Fruit fly (Drosophila melanogaster) whole organism, embryonic: ENCODE results near the gene CG14357.
A peak's percentile ranks its signal among the peaks of the same experiment; 100 is the strongest.

Experiments used
- Adf1 ChIP-seq: fragments of 200-800 bp; sonication (Bioruptor generic); IDR thresholded peaks from 2 replicates; pipeline ENCODE4 v1.3.6; 2022; ENCODE audit warnings: missing biosample characterization, missing genetic modification characterization
- B-H1 ChIP-seq: fragments of 200-800 bp; sonication (Bioruptor generic); IDR thresholded peaks from 3 replicates; pipeline ENCODE4 v1.3.6; 2022; ENCODE audit warnings: missing biosample characterization, missing genetic modification characterization
- CG10147 ChIP-seq: fragments of 200-800 bp; sonication (Bioruptor generic); optimal IDR thresholded peaks from 2 replicates; lab custom pipeline; 2019; ENCODE audit warnings: missing biosample characterization, mild to moderate bottlenecking, missing genetic modification characterization, moderate library complexity
- CG10462 ChIP-seq: fragments of 200-800 bp; sonication (Bioruptor generic); optimal IDR thresholded peaks from 2 replicates; lab custom pipeline; 2016; ENCODE audit warnings: missing biosample characterization, missing genetic modification characterization
- CG11085 ChIP-seq: fragments of 200-800 bp; sonication (Bioruptor generic); IDR thresholded peaks from 2 replicates; pipeline ENCODE4 v1.3.6; 2022; ENCODE audit warnings: missing biosample characterization, missing genetic modification characterization
- CG11695 ChIP-seq: fragments of 200-800 bp; sonication (Bioruptor generic); IDR thresholded peaks from 3 replicates; pipeline ENCODE4 v1.3.6; 2022; ENCODE audit warnings: missing biosample characterization, missing genetic modification characterization
- CG11696 ChIP-seq: fragments of 200-800 bp; sonication (Bioruptor generic); IDR thresholded peaks from 2 replicates; pipeline ENCODE4 v1.3.6; 2022; ENCODE audit warnings: missing biosample characterization, missing genetic modification characterization
- CG12104 ChIP-seq: fragments of 200-800 bp; sonication (Bioruptor generic); optimal IDR thresholded peaks from 3 replicates; lab custom pipeline; 2016; ENCODE audit warnings: missing biosample characterization, missing genetic modification characterization
- CG12391 ChIP-seq: fragments of 200-800 bp; sonication (Bioruptor generic); optimal IDR thresholded peaks from 3 replicates; lab custom pipeline; 2018; ENCODE audit warnings: missing biosample characterization, mild to moderate bottlenecking, missing genetic modification characterization, moderate library complexity
- CG12659 ChIP-seq: fragments of 200-800 bp; sonication (Bioruptor generic); optimal IDR thresholded peaks from 3 replicates; lab custom pipeline; 2017; ENCODE audit warnings: mild to moderate bottlenecking, missing biosample characterization, missing genetic modification reagents, missing genetic modification characterization
- CG12769 ChIP-seq: fragments of 200-800 bp; sonication (Bioruptor generic); optimal IDR thresholded peaks from 2 replicates; lab custom pipeline; 2019; ENCODE audit warnings: missing biosample characterization, mild to moderate bottlenecking, missing genetic modification characterization, moderate library complexity
- CG13287 ChIP-seq: fragments of 200-800 bp; sonication (Bioruptor generic); IDR thresholded peaks from 2 replicates; pipeline ENCODE4 v1.3.6; 2022; ENCODE audit warnings: missing biosample characterization, missing genetic modification characterization; ENCODE audit not compliant: partially characterized antibody
- CG1602 ChIP-seq: fragments of 200-800 bp; sonication (Bioruptor generic); optimal IDR thresholded peaks from 3 replicates; lab custom pipeline; 2016; ENCODE audit warnings: missing biosample characterization, missing genetic modification characterization
- CG17186 ChIP-seq: fragments of 200-800 bp; sonication (Bioruptor generic); optimal IDR thresholded peaks from 3 replicates; lab custom pipeline; 2017; ENCODE audit warnings: missing biosample characterization, missing genetic modification reagents, missing genetic modification characterization
- CG17802 ChIP-seq: fragments of 200-800 bp; sonication (Bioruptor generic); optimal IDR thresholded peaks from 2 replicates; lab custom pipeline; 2018; ENCODE audit warnings: missing biosample characterization, mild to moderate bottlenecking, missing genetic modification characterization, moderate library complexity
- CG43689 ChIP-seq: fragments of 200-800 bp; sonication (Bioruptor generic); IDR thresholded peaks from 2 replicates; pipeline ENCODE4 v1.3.6; 2022; ENCODE audit warnings: missing biosample characterization, missing genetic modification characterization
- CG6272 ChIP-seq: fragments of 200-800 bp; sonication (Bioruptor generic); IDR thresholded peaks from 2 replicates; pipeline ENCODE4 v1.3.6; 2022; ENCODE audit warnings: missing biosample characterization, missing genetic modification characterization
- CG7745 ChIP-seq: fragments of 200-800 bp; sonication (Bioruptor generic); optimal IDR thresholded peaks from 2 replicates; lab custom pipeline; 2018; ENCODE audit warnings: missing biosample characterization, mild to moderate bottlenecking, missing genetic modification characterization, moderate library complexity
- Chrac-16 ChIP-seq: fragments of 200-800 bp; sonication (Bioruptor generic); optimal IDR thresholded peaks from 3 replicates; lab custom pipeline; 2016; ENCODE audit warnings: missing biosample characterization, missing genetic modification characterization
- D19B ChIP-seq: fragments of 200-800 bp; sonication (Bioruptor generic); optimal IDR thresholded peaks from 2 replicates; lab custom pipeline; 2017; ENCODE audit warnings: missing biosample characterization, mild to moderate bottlenecking, missing genetic modification characterization
- Deaf1 ChIP-seq: fragments of 200-800 bp; optimal IDR thresholded peaks from 3 replicates; lab custom pipeline; 2019; ENCODE audit warnings: missing biosample characterization, mild to moderate bottlenecking, missing genetic modification characterization, moderate library complexity
- E2f2 ChIP-seq: fragments of 200-800 bp; sonication (Bioruptor generic); IDR thresholded peaks from 2 replicates; pipeline ENCODE4 v1.3.6; 2022; ENCODE audit warnings: missing biosample characterization, missing genetic modification characterization
- Elba2 ChIP-seq: fragments of 200-800 bp; sonication (Bioruptor generic); optimal IDR thresholded peaks from 3 replicates; lab custom pipeline; 2016; ENCODE audit warnings: missing biosample characterization, missing genetic modification characterization
- Hr51 ChIP-seq, 2 experiments: fragments of 200-800 bp; sonication (Bioruptor generic); optimal IDR thresholded peaks; 2 replicates in 1 of 2; 3 replicates in 1 of 2; lab custom pipeline; 2016 to 2018; ENCODE audit warnings: missing biosample characterization in 2 of 2, missing genetic modification characterization in 2 of 2, mild to moderate bottlenecking in 1 of 2, moderate library complexity in 1 of 2
- Jarid2 ChIP-seq: fragments of 200-800 bp; sonication (Bioruptor generic); optimal IDR thresholded peaks from 3 replicates; lab custom pipeline; 2017; ENCODE audit warnings: mild to moderate bottlenecking, missing biosample characterization, missing genetic modification reagents, missing genetic modification characterization
- Meics ChIP-seq: fragments of 200-800 bp; sonication (Bioruptor generic); optimal IDR thresholded peaks from 2 replicates; lab custom pipeline; 2017; ENCODE audit warnings: missing biosample characterization, mild to moderate bottlenecking, missing genetic modification characterization
- Mrtf ChIP-seq: fragments of 200-800 bp; sonication (Bioruptor generic); IDR thresholded peaks from 3 replicates; pipeline ENCODE4 v1.3.6; 2022; ENCODE audit warnings: missing biosample characterization, missing genetic modification characterization
- Optix ChIP-seq: fragments of 200-800 bp; sonication (Bioruptor generic); IDR thresholded peaks from 3 replicates; pipeline ENCODE4 v1.3.6; 2022; ENCODE audit warnings: missing biosample characterization, missing genetic modification characterization
- PHDP ChIP-seq: fragments of 200-800 bp; sonication (Bioruptor generic); optimal IDR thresholded peaks from 3 replicates; lab custom pipeline; 2018; ENCODE audit warnings: missing biosample characterization, mild to moderate bottlenecking, missing genetic modification characterization, moderate library complexity
- Spps ChIP-seq: fragments of 200-800 bp; sonication (Bioruptor generic); optimal IDR thresholded peaks from 2 replicates; lab custom pipeline; 2018; ENCODE audit warnings: missing biosample characterization, mild to moderate bottlenecking, missing genetic modification characterization
- Sry-β ChIP-seq: fragments of 200-800 bp; sonication (Bioruptor generic); optimal IDR thresholded peaks from 2 replicates; lab custom pipeline; 2018; ENCODE audit warnings: missing biosample characterization, mild to moderate bottlenecking, missing genetic modification characterization, moderate library complexity
- ap ChIP-seq: fragments of 200-800 bp; sonication (Bioruptor generic); IDR thresholded peaks from 2 replicates; pipeline ENCODE4 v1.3.6; 2022; ENCODE audit warnings: missing biosample characterization, missing genetic modification characterization
- bowl ChIP-seq: fragments of 200-800 bp; sonication (Bioruptor generic); IDR thresholded peaks from 2 replicates; pipeline ENCODE4 v1.3.6; 2022; ENCODE audit warnings: missing biosample characterization, missing genetic modification characterization
- btn ChIP-seq: fragments of 200-800 bp; sonication (Bioruptor generic); optimal IDR thresholded peaks from 2 replicates; lab custom pipeline; 2016; ENCODE audit warnings: missing biosample characterization, missing genetic modification characterization
- chinmo ChIP-seq: fragments of 200-800 bp; sonication (Bioruptor generic); IDR thresholded peaks from 4 replicates; pipeline ENCODE4 v1.3.6; 2022; ENCODE audit warnings: missing biosample characterization, missing genetic modification characterization; ENCODE audit not compliant: partially characterized antibody
- chn ChIP-seq: fragments of 200-800 bp; sonication (Bioruptor generic); optimal IDR thresholded peaks from 2 replicates; lab custom pipeline; 2016; ENCODE audit warnings: missing biosample characterization, missing genetic modification characterization
- ci ChIP-seq: fragments of 200-800 bp; sonication (Bioruptor generic); IDR thresholded peaks from 3 replicates; pipeline ENCODE4 v1.3.6; 2022; ENCODE audit warnings: missing biosample characterization, missing genetic modification characterization
- corto ChIP-seq: fragments of 200-800 bp; sonication (Bioruptor generic); optimal IDR thresholded peaks from 2 replicates; lab custom pipeline; 2016; ENCODE audit warnings: missing biosample characterization, mild to moderate bottlenecking, missing genetic modification characterization, moderate library complexity
- dati ChIP-seq: fragments of 200-800 bp; sonication (Bioruptor generic); IDR thresholded peaks from 2 replicates; pipeline ENCODE4 v1.3.6; 2022; ENCODE audit warnings: missing biosample characterization, missing genetic modification characterization
- dm ChIP-seq: fragments of 200-800 bp; sonication (Bioruptor generic); optimal IDR thresholded peaks from 3 replicates; lab custom pipeline; 2016; ENCODE audit warnings: missing biosample characterization, missing genetic modification characterization
- eyg ChIP-seq: fragments of 200-800 bp; sonication (Bioruptor generic); optimal IDR thresholded peaks from 3 replicates; lab custom pipeline; 2016; ENCODE audit warnings: missing biosample characterization, missing genetic modification characterization
- grau ChIP-seq: fragments of 200-800 bp; optimal IDR thresholded peaks from 3 replicates; lab custom pipeline; 2019; ENCODE audit warnings: missing biosample characterization, mild to moderate bottlenecking, missing genetic modification characterization, moderate library complexity
- gsb ChIP-seq: fragments of 200-800 bp; sonication (Bioruptor generic); IDR thresholded peaks from 2 replicates; pipeline ENCODE4 v1.3.6; 2022; ENCODE audit warnings: missing biosample characterization, missing genetic modification characterization
- mld ChIP-seq: fragments of 200-800 bp; sonication (Bioruptor generic); IDR thresholded peaks from 3 replicates; pipeline ENCODE4 v1.3.6; 2022; ENCODE audit warnings: missing biosample characterization, missing genetic modification characterization; ENCODE audit not compliant: partially characterized antibody
- nerfin-1 ChIP-seq: fragments of 200-800 bp; sonication (Bioruptor generic); optimal IDR thresholded peaks from 3 replicates; lab custom pipeline; 2019; ENCODE audit warnings: missing biosample characterization, mild to moderate bottlenecking, missing genetic modification characterization, moderate library complexity
- tgo ChIP-seq: fragments of 200-800 bp; sonication (Bioruptor generic); IDR thresholded peaks from 3 replicates; pipeline ENCODE4 v1.3.6; 2022; ENCODE audit warnings: missing biosample characterization, missing genetic modification characterization
- tin ChIP-seq: fragments of 200-800 bp; sonication (Bioruptor generic); optimal IDR thresholded peaks from 3 replicates; lab custom pipeline; 2016; ENCODE audit warnings: missing biosample characterization, missing genetic modification characterization
- tup ChIP-seq: fragments of 200-800 bp; sonication (Bioruptor generic); optimal IDR thresholded peaks from 2 replicates; lab custom pipeline; 2016; ENCODE audit warnings: missing biosample characterization, mild to moderate bottlenecking, missing genetic modification characterization, moderate library complexity
- zen2 ChIP-seq: fragments of 200-800 bp; sonication (Bioruptor generic); IDR thresholded peaks from 3 replicates; pipeline ENCODE4 v1.3.6; 2022; ENCODE audit warnings: missing biosample characterization, missing genetic modification characterization; ENCODE audit not compliant: partially characterized antibody

The CG14357 gene

DNA sequence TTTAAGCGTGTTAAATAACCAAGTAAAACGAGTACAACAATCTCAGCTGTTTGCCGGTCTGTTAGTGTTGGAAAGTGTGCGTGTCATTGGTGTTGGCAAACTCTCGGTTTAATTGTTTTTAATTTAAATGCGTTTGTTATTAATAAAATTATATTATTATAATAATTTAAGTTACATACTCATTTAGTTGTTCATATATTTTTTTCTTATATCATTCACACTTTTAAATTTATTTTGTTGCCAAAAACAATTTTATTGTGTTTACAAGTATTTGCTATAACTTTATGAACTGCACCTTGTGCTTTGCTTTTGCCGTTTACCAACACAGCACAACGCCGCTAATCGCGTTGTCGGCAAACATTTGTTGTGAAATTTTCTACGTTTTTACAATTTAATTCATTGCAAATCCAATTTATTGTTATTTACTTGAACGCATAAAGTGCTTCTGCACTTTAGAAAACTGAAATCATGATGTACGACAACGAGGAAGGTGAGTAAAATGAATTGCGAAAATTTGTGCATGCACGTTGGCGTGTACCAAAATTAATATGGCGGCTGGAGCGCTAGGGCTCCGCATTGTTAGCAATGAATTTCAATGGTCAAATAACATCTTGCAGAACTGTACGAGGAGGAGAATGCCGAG, 13.6 kb upstream of the CG14357 start, which contains the start of the genes 140up and Polr2B (continued):
- TF ChIP-seq Deaf1 (tag; lab: Kevin White, UChicago) (peak; percentile 72), Optix (GFP tag; lab: Robert Waterston, UW) (no peak; the same call in 1 of the 3 replicates), dati (GFP tag; lab: Robert Waterston, UW) (peak; percentile 72), Spps (tag; lab: Kevin White, UChicago) (peak; percentile 84), E2f2 (peak; percentile 70), grau (tag; lab: Kevin White, UChicago) (peak; percentile 94), Jarid2 (GFP tag; lab: Kevin White, UChicago) (peak; percentile 70), mld (no peak), Sry-β (GFP tag; lab: Kevin White, UChicago) (peak; percentile 57), tgo (peak; percentile 95), D19B (GFP tag; lab: Kevin White, UChicago) (peak; percentile 79), Mrtf (GFP tag; lab: Robert Waterston, UW) (peak; percentile 88), eyg (peak; percentile 38), Chrac-16 (peak; percentile 95), ap (GFP tag; lab: Robert Waterston, UW) (peak; percentile 89), tin (peak; percentile 94), gsb (peak; percentile 84), CG11085 (GFP tag; lab: Robert Waterston, UW) (peak; percentile 94), Adf1 (GFP tag; lab: Robert Waterston, UW) (peak; percentile 70), CG11696 (GFP tag; lab: Robert Waterston, UW) (peak; percentile 69), CG1602 (GFP tag; lab: Kevin White, UChicago) (peak; percentile 94), CG17802 (peak; percentile 76), CG6272 (GFP tag; lab: Robert Waterston, UW) (peak; percentile 93), CG43689 (GFP tag; lab: Robert Waterston, UW) (peak; percentile 74), B-H1 (GFP tag; lab: Robert Waterston, UW) (peak; percentile 87), zen2 (GFP tag; lab: Robert Waterston, UW) (no peak), PHDP (tag; lab: Kevin White, UChicago) (peak; percentile 95), CG12659 (GFP tag; lab: Kevin White, UChicago) (peak; percentile 95), CG12391 (tag; lab: Kevin White, UChicago) (peak; percentile 97), chinmo (GFP tag; lab: Robert Waterston, UW) (no peak), Hr51 (GFP tag; optimal IDR thresholded peaks at IDR 0.05; lab: Kevin White, UChicago) (peak; percentile 83 to 93), btn (GFP tag; lab: Kevin White, UChicago) (peak; percentile 20), bowl (GFP tag; lab: Robert Waterston, UW) (peak; percentile 72; the same call in 1 of the 2 replicates), CG12104 (GFP tag; lab: Kevin White, UChicago) (peak; percentile 93), dm (GFP tag; lab: Kevin White, UChicago) (peak; percentile 18), tup (GFP tag; lab: Kevin White, UChicago) (peak; percentile 78), CG11695 (GFP tag; lab: Robert Waterston, UW) (peak; percentile 100), ci (GFP tag; lab: Robert Waterston, UW) (peak; percentile 84), chn (GFP tag; lab: Kevin White, UChicago) (peak; percentile 78), CG10147 (GFP tag; lab: Kevin White, UChicago) (peak; percentile 88), Meics (GFP tag; lab: Kevin White, UChicago) (peak; percentile 92), Elba2 (GFP tag; lab: Kevin White, UChicago) (peak; percentile 70), CG10462 (GFP tag; lab: Kevin White, UChicago) (peak; percentile 90), corto (GFP tag; lab: Kevin White, UChicago) (peak; percentile 58), CG13287 (GFP tag; lab: Robert Waterston, UW) (peak; percentile 48; the same call in 1 of the 2 replicates), CG12769 (no peak), nerfin-1 (tag; lab: Kevin White, UChicago) (peak; percentile 90), CG7745 (no peak), CG17186 (GFP tag; lab: Kevin White, UChicago) (peak; percentile 12)
